Fruit fly (Drosophila melanogaster) whole organism, embryonic: ENCODE results near the gene Hr83.

Experiments
- BEAF-32 ChIP-seq: fragments of 200-800 bp; sonication (Bioruptor generic); optimal IDR thresholded peaks from 3 replicates; lab custom pipeline; 2017; ENCODE audit warnings: missing biosample characterization, missing genetic modification characterization, mild to moderate bottlenecking, moderate library complexity, missing genetic modification reagents
- BtbVII ChIP-seq: fragments of 200-800 bp; sonication (Bioruptor generic); optimal IDR thresholded peaks from 3 replicates; lab custom pipeline; 2017; ENCODE audit warnings: missing biosample characterization, mild to moderate bottlenecking, missing genetic modification characterization
- Bteb2 ChIP-seq: fragments of 200-800 bp; sonication (Bioruptor generic); optimal IDR thresholded peaks from 2 replicates; lab custom pipeline; 2016; ENCODE audit warnings: missing biosample characterization, missing genetic modification characterization
- CG1024 ChIP-seq: fragments of 200-800 bp; sonication (Bioruptor generic); IDR thresholded peaks from 2 replicates; pipeline ENCODE4 v1.3.6; 2022; ENCODE audit warnings: missing biosample characterization, missing genetic modification characterization
- CG10431 ChIP-seq: fragments of 200-800 bp; sonication (Bioruptor generic); optimal IDR thresholded peaks from 3 replicates; lab custom pipeline; 2018; ENCODE audit warnings: missing biosample characterization, mild to moderate bottlenecking, missing genetic modification characterization
- CG12744 ChIP-seq: fragments of 200-800 bp; sonication (Bioruptor generic); optimal IDR thresholded peaks from 2 replicates; lab custom pipeline; 2016; ENCODE audit warnings: missing biosample characterization, missing genetic modification characterization
- CG14014 ChIP-seq: fragments of 200-800 bp; sonication (Bioruptor generic); IDR thresholded peaks from 2 replicates; pipeline ENCODE4 v1.3.6; 2022; ENCODE audit warnings: missing biosample characterization, missing genetic modification characterization
- CG14441 ChIP-seq: fragments of 200-800 bp; sonication (Bioruptor generic); IDR thresholded peaks from 2 replicates; pipeline ENCODE4 v1.3.6; 2022; ENCODE audit warnings: missing biosample characterization, missing genetic modification characterization
- CG14667 ChIP-seq: fragments of 200-800 bp; sonication (Bioruptor generic); IDR thresholded peaks from 2 replicates; pipeline ENCODE4 v1.3.6; 2022; ENCODE audit warnings: missing biosample characterization, missing genetic modification characterization
- CG17612 ChIP-seq: fragments of 200-800 bp; sonication (Bioruptor generic); IDR thresholded peaks from 2 replicates; pipeline ENCODE4 v1.3.6; 2022; ENCODE audit warnings: missing biosample characterization, missing genetic modification characterization
- CG1832 ChIP-seq: fragments of 200-800 bp; sonication (Bioruptor generic); optimal IDR thresholded peaks from 2 replicates; lab custom pipeline; 2017; ENCODE audit warnings: missing biosample characterization, mild to moderate bottlenecking, missing genetic modification characterization, inconsistent platforms
- CG18764 ChIP-seq: fragments of 200-800 bp; sonication (Bioruptor generic); optimal IDR thresholded peaks from 3 replicates; lab custom pipeline; 2016; ENCODE audit warnings: missing biosample characterization, missing genetic modification characterization
- CG2116 ChIP-seq: fragments of 200-800 bp; sonication (Bioruptor generic); optimal IDR thresholded peaks from 3 replicates; lab custom pipeline; 2018; ENCODE audit warnings: missing biosample characterization, mild to moderate bottlenecking, missing genetic modification characterization
- CG2712 ChIP-seq: fragments of 200-800 bp; optimal IDR thresholded peaks from 3 replicates; lab custom pipeline; 2019; ENCODE audit warnings: missing biosample characterization, mild to moderate bottlenecking, missing genetic modification characterization, moderate library complexity
- CG30403 ChIP-seq: fragments of 200-800 bp; sonication (Bioruptor generic); optimal IDR thresholded peaks from 3 replicates; lab custom pipeline; 2016; ENCODE audit warnings: missing biosample characterization, missing genetic modification characterization
- CG3163 ChIP-seq: fragments of 200-800 bp; sonication (Bioruptor generic); optimal IDR thresholded peaks from 3 replicates; lab custom pipeline; 2016; ENCODE audit warnings: missing biosample characterization, missing genetic modification characterization
- CG32772 ChIP-seq: fragments of 200-800 bp; sonication (Bioruptor generic); IDR thresholded peaks from 2 replicates; pipeline ENCODE4 v1.3.6; 2022; ENCODE audit warnings: missing biosample characterization, missing genetic modification characterization
- CG4424 ChIP-seq: fragments of 200-800 bp; sonication (Bioruptor generic); optimal IDR thresholded peaks from 3 replicates; lab custom pipeline; 2016; ENCODE audit warnings: missing biosample characterization, missing genetic modification characterization
- CG6813 ChIP-seq: fragments of 200-800 bp; sonication (Bioruptor generic); optimal IDR thresholded peaks from 2 replicates; lab custom pipeline; 2017; ENCODE audit warnings: missing biosample characterization, missing genetic modification characterization, mild to moderate bottlenecking, moderate library complexity, missing genetic modification reagents
- CG7786 ChIP-seq: fragments of 200-800 bp; sonication (Bioruptor generic); optimal IDR thresholded peaks from 2 replicates; lab custom pipeline; 2016; ENCODE audit warnings: missing biosample characterization, missing genetic modification characterization
- CG8924 ChIP-seq: fragments of 200-800 bp; optimal IDR thresholded peaks from 3 replicates; lab custom pipeline; 2019; ENCODE audit warnings: missing biosample characterization, mild to moderate bottlenecking, missing genetic modification characterization, moderate library complexity
- CG9609 ChIP-seq: fragments of 200-800 bp; sonication (Bioruptor generic); optimal IDR thresholded peaks from 3 replicates; lab custom pipeline; 2016; ENCODE audit warnings: missing biosample characterization, missing genetic modification characterization
- CG9932 ChIP-seq: fragments of 200-800 bp; sonication (Bioruptor generic); IDR thresholded peaks from 2 replicates; pipeline ENCODE4 v1.3.6; 2022; ENCODE audit warnings: missing biosample characterization, missing genetic modification characterization
- Camta ChIP-seq: fragments of 200-800 bp; sonication (Bioruptor generic); optimal IDR thresholded peaks from 2 replicates; lab custom pipeline; 2016; ENCODE audit warnings: missing biosample characterization, missing genetic modification characterization
- Dbx ChIP-seq: fragments of 200-800 bp; sonication (Bioruptor generic); IDR thresholded peaks from 3 replicates; pipeline ENCODE4 v1.3.6; 2022; ENCODE audit warnings: missing biosample characterization, missing genetic modification characterization
- Dek ChIP-seq: fragments of 200-800 bp; sonication (Bioruptor generic); optimal IDR thresholded peaks from 3 replicates; lab custom pipeline; 2019; ENCODE audit warnings: missing biosample characterization, mild to moderate bottlenecking, missing genetic modification characterization, moderate library complexity
- Drgx ChIP-seq: fragments of 200-800 bp; sonication (Bioruptor generic); IDR thresholded peaks from 2 replicates; pipeline ENCODE4 v1.3.6; 2022; ENCODE audit warnings: missing biosample characterization, missing genetic modification characterization
- E2f2 ChIP-seq: fragments of 200-800 bp; sonication (Bioruptor generic); IDR thresholded peaks from 2 replicates; pipeline ENCODE4 v1.3.6; 2022; ENCODE audit warnings: missing biosample characterization, missing genetic modification characterization
- GATAe ChIP-seq: fragments of 200-800 bp; sonication (Bioruptor generic); conservative IDR thresholded peaks from 2 replicates; pipeline ENCODE4 v1.3.6; 2022; ENCODE audit warnings: missing biosample characterization, missing genetic modification characterization
- HHEX ChIP-seq: fragments of 200-800 bp; sonication (Bioruptor generic); optimal IDR thresholded peaks from 3 replicates; lab custom pipeline; 2017; ENCODE audit warnings: missing biosample characterization, mild to moderate bottlenecking, missing genetic modification characterization, missing genetic modification reagents
- Hey ChIP-seq: fragments of 200-800 bp; sonication (Bioruptor generic); optimal IDR thresholded peaks from 3 replicates; lab custom pipeline; 2018; ENCODE audit warnings: missing biosample characterization, mild to moderate bottlenecking, missing genetic modification characterization
- HmgD ChIP-seq: fragments of 200-800 bp; sonication (Bioruptor generic); optimal IDR thresholded peaks from 3 replicates; lab custom pipeline; 2016; ENCODE audit warnings: missing biosample characterization, missing genetic modification characterization
- Hr51 ChIP-seq, 2 experiments: fragments of 200-800 bp; sonication (Bioruptor generic); optimal IDR thresholded peaks; 2 replicates in 1 of 2; 3 replicates in 1 of 2; lab custom pipeline; 2016 to 2018; ENCODE audit warnings: missing biosample characterization in 2 of 2, missing genetic modification characterization in 2 of 2, mild to moderate bottlenecking in 1 of 2, moderate library complexity in 1 of 2
- Myb ChIP-seq: fragments of 200-800 bp; sonication (Bioruptor generic); optimal IDR thresholded peaks from 2 replicates; lab custom pipeline; 2016; ENCODE audit warnings: missing biosample characterization, missing genetic modification characterization
- Xrp1 ChIP-seq: fragments of 200-800 bp; sonication (Bioruptor generic); IDR thresholded peaks from 2 replicates; pipeline ENCODE4 v1.3.6; 2022; ENCODE audit warnings: missing biosample characterization, missing genetic modification characterization
- ara ChIP-seq: fragments of 200-800 bp; sonication (Bioruptor generic); IDR thresholded peaks from 2 replicates; pipeline ENCODE4 v1.3.6; 2022; ENCODE audit warnings: missing biosample characterization, missing genetic modification characterization
- ash1 ChIP-seq: fragments of 200-800 bp; sonication (Bioruptor generic); optimal IDR thresholded peaks from 2 replicates; lab custom pipeline; 2018; ENCODE audit warnings: missing biosample characterization, mild to moderate bottlenecking, missing genetic modification characterization
- cato ChIP-seq: fragments of 200-800 bp; sonication (Bioruptor generic); optimal IDR thresholded peaks from 2 replicates; lab custom pipeline; 2016; ENCODE audit warnings: missing biosample characterization, missing genetic modification characterization, borderline replicate concordance
- chm ChIP-seq: fragments of 200-800 bp; sonication (Bioruptor generic); IDR thresholded peaks from 2 replicates; pipeline ENCODE4 v1.3.6; 2022; ENCODE audit warnings: missing biosample characterization, missing genetic modification characterization
- crc ChIP-seq: fragments of 200-800 bp; sonication (Bioruptor generic); optimal IDR thresholded peaks from 2 replicates; lab custom pipeline; 2016; ENCODE audit warnings: missing biosample characterization, missing genetic modification characterization
- dmrt99B ChIP-seq: fragments of 200-800 bp; sonication (Bioruptor generic); optimal IDR thresholded peaks from 2 replicates; lab custom pipeline; 2018; ENCODE audit warnings: missing biosample characterization, mild to moderate bottlenecking, missing genetic modification characterization, moderate library complexity
- esg ChIP-seq: fragments of 200-800 bp; sonication (Bioruptor generic); conservative IDR thresholded peaks from 2 replicates; pipeline ENCODE4 v1.3.6; 2022; ENCODE audit warnings: missing biosample characterization, missing genetic modification characterization
- gsb-n ChIP-seq: fragments of 200-800 bp; sonication (Bioruptor generic); optimal IDR thresholded peaks from 3 replicates; lab custom pipeline; 2018; ENCODE audit warnings: missing biosample characterization, mild to moderate bottlenecking, missing genetic modification characterization
- ken ChIP-seq: fragments of 200-800 bp; sonication (Bioruptor generic); IDR thresholded peaks from 3 replicates; pipeline ENCODE4 v1.3.6; 2022; ENCODE audit warnings: missing biosample characterization, missing genetic modification characterization
- mam ChIP-seq: fragments of 200-800 bp; sonication (Bioruptor generic); optimal IDR thresholded peaks from 3 replicates; lab custom pipeline; 2016; ENCODE audit warnings: missing biosample characterization, missing genetic modification characterization
- odd ChIP-seq: fragments of 200-800 bp; sonication (Bioruptor generic); optimal IDR thresholded peaks from 2 replicates; lab custom pipeline; 2017; ENCODE audit warnings: missing biosample characterization, mild to moderate bottlenecking, missing genetic modification characterization
- prd ChIP-seq, 3 experiments: fragments of >200 bp in 2 of 3; fragments of 200-800 bp in 1 of 3; sonication (Bioruptor generic) in 1 of 3; optimal IDR thresholded peaks in 2 of 3; IDR thresholded peaks in 1 of 3; 2 replicates in 2 of 3; 3 replicates in 1 of 3; pipeline versions ENCODE4 v1.3.6 to Lab custom; 2017 to 2022; ENCODE audit warnings: missing biosample characterization in 1 of 3, missing genetic modification characterization in 1 of 3
- tin ChIP-seq: fragments of 200-800 bp; sonication (Bioruptor generic); optimal IDR thresholded peaks from 3 replicates; lab custom pipeline; 2016; ENCODE audit warnings: missing biosample characterization, missing genetic modification characterization
- trem ChIP-seq: fragments of 200-800 bp; optimal IDR thresholded peaks from 3 replicates; lab custom pipeline; 2019; ENCODE audit warnings: missing biosample characterization, mild to moderate bottlenecking, missing genetic modification characterization, moderate library complexity
- ttk ChIP-seq: fragments of 200-800 bp; sonication (Bioruptor generic); IDR thresholded peaks from 2 replicates; pipeline ENCODE4 v2.1.2; 2022; ENCODE audit warnings: missing biosample characterization, missing genetic modification characterization
- usp ChIP-seq: fragments of >200 bp; optimal IDR thresholded peaks from 2 replicates; lab custom pipeline; 2017; ENCODE audit warnings: missing biosample characterization, missing genetic modification characterization
- vfl ChIP-seq: fragments of 200-800 bp; sonication (Bioruptor generic); optimal IDR thresholded peaks from 2 replicates; lab custom pipeline; 2016; ENCODE audit warnings: missing biosample characterization, missing genetic modification characterization

Gene Hr83

dm6 chr3R:6380129-6380528 lies 31.1 kb downstream of the Hr83 start, which contains the start of the genes CG1024 and TfIIFalpha (continued):
- TF ChIP-seq CG1024 (GFP tag; lab: Robert Waterston, UW) (no peak), CG10431 (GFP tag; lab: Kevin White, UChicago) (no peak), CG2712 (tag; lab: Kevin White, UChicago) (peak; percentile 47), CG8924 (tag; lab: Kevin White, UChicago) (no peak), Myb (GFP tag; lab: Kevin White, UChicago) (peak; percentile 39), CG30403 (GFP tag; lab: Kevin White, UChicago) (peak; percentile 26), prd (optimal IDR thresholded peaks at IDR 0.05; lab: Kevin White, UChicago) (no peak), prd (GFP tag; IDR thresholded peaks at IDR 0.05; lab: Robert Waterston, UW) (no peak), ash1 (no peak), CG4424 (no peak), ara (GFP tag; lab: Robert Waterston, UW) (no peak), CG17612 (GFP tag; lab: Robert Waterston, UW) (no peak), esg (GFP tag; lab: Robert Waterston, UW) (no peak), CG12744 (no peak), CG1832 (no peak), Bteb2 (GFP tag; lab: Kevin White, UChicago) (no peak), CG6813 (no peak), Hr51 (GFP tag; optimal IDR thresholded peaks at IDR 0.05; lab: Kevin White, UChicago) (no peak), BEAF-32 (peak; percentile 85), E2f2 (GFP tag; lab: Robert Waterston, UW) (peak; percentile 64), gsb-n (tag; lab: Kevin White, UChicago) (no peak), CG9932 (GFP tag; lab: Robert Waterston, UW) (no peak), CG9609 (GFP tag; lab: Kevin White, UChicago) (no peak), CG2116 (GFP tag; lab: Kevin White, UChicago) (peak; percentile 90), vfl (GFP tag; lab: Kevin White, UChicago) (no peak), dmrt99B (no peak), GATAe (no peak), Dek (tag; lab: Kevin White, UChicago) (no peak), Drgx (no peak), tin (GFP tag; lab: Kevin White, UChicago) (no peak), chm (GFP tag; lab: Robert Waterston, UW) (no peak), CG7786 (no peak), BtbVII (GFP tag; lab: Kevin White, UChicago) (no peak), trem (tag; lab: Kevin White, UChicago) (peak; percentile 70), CG14441 (GFP tag; lab: Robert Waterston, UW) (no peak), crc (GFP tag; lab: Kevin White, UChicago) (no peak), ken (GFP tag; lab: Robert Waterston, UW) (no peak), Dbx (no peak), HHEX (GFP tag; lab: Kevin White, UChicago) (no peak), ttk (GFP tag; lab: Robert Waterston, UW) (no peak), CG18764 (GFP tag; lab: Kevin White, UChicago) (no peak), HmgD (GFP tag; lab: Kevin White, UChicago) (no peak), CG14667 (GFP tag; lab: Robert Waterston, UW) (no peak), odd (no peak), Camta (no peak), CG32772 (GFP tag; lab: Robert Waterston, UW) (no peak), cato (GFP tag; lab: Kevin White, UChicago) (no peak), CG3163 (no peak), mam (GFP tag; lab: Kevin White, UChicago) (peak; percentile 8), CG14014 (GFP tag; lab: Robert Waterston, UW) (no peak), Xrp1 (GFP tag; lab: Robert Waterston, UW) (no peak; the same call in 1 of the 2 replicates), usp (GFP tag; lab: Kevin White, UChicago) (no peak), Hey (no peak)
